Fruit fly (Drosophila melanogaster): ENCODE data around the gene CG34012.
A peak's percentile ranks its signal among the peaks of the same experiment; 100 is the strongest.

CG34012 gene

DNA sequence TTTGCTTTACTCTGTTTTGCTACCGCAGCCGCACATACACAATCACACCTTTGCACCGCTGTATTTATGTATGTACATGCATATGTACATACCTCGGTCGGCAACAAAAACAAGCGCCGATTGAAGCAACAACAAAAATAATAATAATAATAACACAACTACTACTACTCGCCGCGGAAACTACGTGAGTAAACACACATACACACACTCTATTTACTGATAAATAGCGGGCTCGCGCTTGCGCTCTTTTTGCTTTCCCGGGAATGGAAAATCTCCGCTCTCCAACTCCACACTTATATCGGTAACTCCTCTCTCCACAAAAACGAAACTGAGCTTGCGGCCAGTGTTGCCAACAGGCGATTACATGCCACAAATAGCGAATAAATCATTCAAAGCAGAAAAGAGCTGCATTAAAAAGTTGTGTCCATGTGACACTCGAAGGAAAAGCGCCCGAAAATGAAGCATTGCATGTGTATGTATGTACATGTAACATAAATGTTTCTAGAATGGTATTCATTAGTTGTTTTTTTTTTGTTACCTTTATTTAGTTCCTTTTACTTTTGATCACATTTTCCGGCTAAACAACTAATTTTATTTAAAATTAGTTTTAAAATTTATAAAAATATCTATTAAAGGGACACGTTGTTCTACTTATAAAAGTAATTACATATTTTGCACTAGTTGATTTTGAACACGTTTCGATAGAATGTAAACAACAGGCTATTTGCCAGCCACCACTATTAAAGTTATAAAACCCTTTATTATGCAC lies 9.5 kb upstream of the CG34012 start (continued):
- TF ChIP-seq ttk (GFP tag; IDR thresholded peaks at IDR 0.05) (no peak), CG3281 (GFP tag; optimal IDR thresholded peaks at IDR 0.05) (peak; percentile 74), trh (GFP tag; optimal IDR thresholded peaks at IDR 0.05) (peak; percentile 19), CG11504 (tag; optimal IDR thresholded peaks at IDR 0.05) (peak; percentile 30), Fer1 (GFP tag; optimal IDR thresholded peaks at IDR 0.05) (peak; percentile 91), sna (GFP tag; IDR thresholded peaks at IDR 0.05; ENCODE audit: partially characterized antibody) (no peak), jumu (GFP tag; optimal IDR thresholded peaks at IDR 0.05) (peak; percentile 39), CG4617 (GFP tag; optimal IDR thresholded peaks at IDR 0.05; ENCODE audit: borderline replicate concordance) (peak; percentile 12), rib (GFP tag; IDR thresholded peaks at IDR 0.05) (peak; percentile 89), HLH54F (GFP tag; optimal IDR thresholded peaks at IDR 0.05) (peak; percentile 38), ewg (GFP tag; optimal IDR thresholded peaks at IDR 0.05) (peak; percentile 90), inv (GFP tag; IDR thresholded peaks at IDR 0.05; ENCODE audit: partially characterized antibody) (no peak), CG8089 (GFP tag; optimal IDR thresholded peaks at IDR 0.05) (peak; percentile 74), tgo (GFP tag; IDR thresholded peaks at IDR 0.05) (peak; percentile 27; the same call in 1 of the 3 replicates), pho (GFP tag; optimal IDR thresholded peaks at IDR 0.05) (peak; percentile 69), eve (GFP tag; optimal IDR thresholded peaks at IDR 0.05) (no peak), CG17328 (GFP tag; IDR thresholded peaks at IDR 0.05) (peak; percentile 69), gcm2 (GFP tag; optimal IDR thresholded peaks at IDR 0.05) (peak; percentile 60), CG8388 (GFP tag; optimal IDR thresholded peaks at IDR 0.05) (peak; percentile 20), ap (GFP tag; IDR thresholded peaks at IDR 0.05) (no peak), hth (optimal IDR thresholded peaks at IDR 0.05) (no peak), CG12219 (GFP tag; optimal IDR thresholded peaks at IDR 0.05) (peak; percentile 76), btn (GFP tag; optimal IDR thresholded peaks at IDR 0.05) (peak; percentile 25), trem (tag; optimal IDR thresholded peaks at IDR 0.05) (no peak), Fer2 (tag; optimal IDR thresholded peaks at IDR 0.05) (peak; percentile 51), bab2 (GFP tag; optimal IDR thresholded peaks at IDR 0.05) (peak; percentile 77), Kr (GFP tag; optimal IDR thresholded peaks at IDR 0.05) (peak; percentile 83), CG33213 (GFP tag; optimal IDR thresholded peaks at IDR 0.05) (peak; percentile 70), Lim3 (GFP tag; IDR thresholded peaks at IDR 0.05) (no peak), Fer3 (tag; optimal IDR thresholded peaks at IDR 0.05) (peak; percentile 71), Gug (GFP tag; IDR thresholded peaks at IDR 0.05) (no peak), Ets65A (GFP tag) (no peak), HLH4C (GFP tag; IDR thresholded peaks at IDR 0.05; ENCODE audit: partially characterized antibody) (no peak), CG31388 (GFP tag; optimal IDR thresholded peaks at IDR 0.05) (peak; percentile 5), Drgx (GFP tag; IDR thresholded peaks at IDR 0.05) (peak; percentile 53; the same call in 1 of the 2 replicates), jigr1 (GFP tag; IDR thresholded peaks at IDR 0.05) (no peak), croc (GFP tag; conservative IDR thresholded peaks at IDR 0.05) (no peak), Nf-YA (GFP tag; IDR thresholded peaks at IDR 0.05) (peak; percentile 52; the same call in 1 of the 2 replicates), CG7357 (GFP tag; IDR thresholded peaks at IDR 0.05) (no peak), Sox100B (GFP tag; optimal IDR thresholded peaks at IDR 0.05) (peak; percentile 72), dati (GFP tag; IDR thresholded peaks at IDR 0.05) (no peak), CG12769 (tag; optimal IDR thresholded peaks at IDR 0.05) (peak; percentile 91), CG31224 (GFP tag; IDR thresholded peaks at IDR 0.05) (no peak), cato (GFP tag; optimal IDR thresholded peaks at IDR 0.05; ENCODE audit: borderline replicate concordance) (no peak), pnt (GFP tag; optimal IDR thresholded peaks at IDR 0.05) (peak; percentile 48), CG9437 (GFP tag; optimal IDR thresholded peaks at IDR 0.05) (no peak), Dll (GFP tag; IDR thresholded peaks at IDR 0.05; ENCODE audit: partially characterized antibody) (no peak), wdn (GFP tag; IDR thresholded peaks at IDR 0.05) (peak; percentile 51; the same call in 1 of the 2 replicates), B-H1 (GFP tag; IDR thresholded peaks at IDR 0.05) (no peak), kay (GFP tag; optimal IDR thresholded peaks at IDR 0.05) (peak; percentile 5)
